Worm (Caenorhabditis elegans) whole organism, late embryonic: Measurements from ENCODE around the gene F35C11.6.

Experiments used
- C08G9.2 ChIP-seq: sonication (generic microtip); optimal IDR thresholded peaks from 2 replicates; lab custom pipeline; 2016; ENCODE audit warnings: mild to moderate bottlenecking, missing genetic modification characterization, moderate library complexity, missing compliant biosample characterization
- C38D4.7 ChIP-seq: fragments of 200-800 bp; sonication (Bioruptor generic); optimal IDR thresholded peaks from 2 replicates; lab custom pipeline; 2018; ENCODE audit warnings: mild to moderate bottlenecking, missing genetic modification characterization, moderate library complexity, missing compliant biosample characterization
- F13H6.1 ChIP-seq: sonication (generic microtip); optimal IDR thresholded peaks from 2 replicates; lab custom pipeline; 2016; ENCODE audit warnings: missing genetic modification characterization, missing compliant biosample characterization
- K02D7.2 ChIP-seq: sonication (generic microtip); optimal IDR thresholded peaks from 2 replicates; lab custom pipeline; 2017; ENCODE audit warnings: mild to moderate bottlenecking, missing genetic modification characterization, missing compliant biosample characterization
- Y22D7AL.16 ChIP-seq: sonication (generic microtip); optimal IDR thresholded peaks from 2 replicates; lab custom pipeline; 2016; ENCODE audit warnings: missing genetic modification characterization, missing compliant biosample characterization
- ama-1 ChIP-seq: fragments of 150-350 bp; optimal IDR thresholded peaks from 2 replicates; lab custom pipeline; 2014
- ceh-2 ChIP-seq: sonication (generic microtip); optimal IDR thresholded peaks from 2 replicates; lab custom pipeline; 2016; ENCODE audit warnings: missing genotype, missing genetic modification characterization, missing compliant biosample characterization
- ceh-22 ChIP-seq: sonication (generic microtip); optimal IDR thresholded peaks from 2 replicates; lab custom pipeline; 2017; ENCODE audit warnings: missing biosample characterization, missing genetic modification characterization
- ceh-31 ChIP-seq: sonication (generic microtip); optimal IDR thresholded peaks from 2 replicates; lab custom pipeline; 2016; ENCODE audit warnings: missing genetic modification characterization, missing compliant biosample characterization
- ceh-45 ChIP-seq: fragments of 200-800 bp; sonication (Bioruptor generic); IDR thresholded peaks from 2 replicates; pipeline ENCODE4 v1.3.6; 2022; ENCODE audit warnings: missing genetic modification reagents, missing genetic modification characterization, missing compliant biosample characterization
- ceh-48 ChIP-seq: sonication (generic microtip); optimal IDR thresholded peaks from 2 replicates; lab custom pipeline; 2016; ENCODE audit warnings: missing genetic modification characterization, inconsistent platforms, missing compliant biosample characterization
- ceh-9 ChIP-seq: sonication (generic microtip); optimal IDR thresholded peaks from 2 replicates; lab custom pipeline; 2016; ENCODE audit warnings: mild to moderate bottlenecking, missing genetic modification characterization, inconsistent platforms, missing compliant biosample characterization
- che-1 ChIP-seq: sonication (generic microtip); optimal IDR thresholded peaks from 2 replicates; lab custom pipeline; 2016; ENCODE audit warnings: mild to moderate bottlenecking, missing genetic modification characterization, missing compliant biosample characterization
- dmd-4 ChIP-seq: sonication (generic microtip); optimal IDR thresholded peaks from 2 replicates; lab custom pipeline; 2016; ENCODE audit warnings: borderline replicate concordance, missing genetic modification characterization, missing compliant biosample characterization
- elt-2 ChIP-seq: sonication (generic microtip); optimal IDR thresholded peaks from 2 replicates; lab custom pipeline; 2016; ENCODE audit warnings: missing genetic modification reagents, missing genetic modification characterization, missing compliant biosample characterization
- elt-4 ChIP-seq: sonication (generic microtip); optimal IDR thresholded peaks from 2 replicates; lab custom pipeline; 2016; ENCODE audit warnings: missing genetic modification characterization, missing compliant biosample characterization
- ets-4 ChIP-seq: sonication (generic microtip); optimal IDR thresholded peaks from 2 replicates; lab custom pipeline; 2016; ENCODE audit warnings: missing genetic modification characterization, missing compliant biosample characterization
- eyg-1 ChIP-seq: sonication (generic microtip); optimal IDR thresholded peaks from 2 replicates; lab custom pipeline; 2016; ENCODE audit warnings: missing genotype, missing genetic modification characterization, missing compliant biosample characterization
- fax-1 ChIP-seq: sonication (generic microtip); optimal IDR thresholded peaks from 2 replicates; lab custom pipeline; 2016; ENCODE audit warnings: missing genotype, missing genetic modification characterization, missing compliant biosample characterization
- fkh-10 ChIP-seq: fragments of 150-350 bp; optimal IDR thresholded peaks from 2 replicates; lab custom pipeline; 2014; ENCODE audit warnings: missing biosample characterization, missing genetic modification reagents, missing genetic modification characterization
- hlh-30 ChIP-seq: sonication (generic microtip); optimal IDR thresholded peaks from 2 replicates; lab custom pipeline; 2017; ENCODE audit warnings: antibody characterized with exemption, missing genetic modification characterization, missing compliant biosample characterization; ENCODE audit not compliant: insufficient read depth
- madf-2 ChIP-seq: sonication (generic microtip); optimal IDR thresholded peaks from 2 replicates; lab custom pipeline; 2017; ENCODE audit warnings: missing genetic modification characterization, missing compliant biosample characterization
- nhr-11 ChIP-seq: fragments of 150-350 bp; optimal IDR thresholded peaks from 2 replicates; lab custom pipeline; 2014; ENCODE audit warnings: missing biosample characterization, missing genetic modification characterization
- nhr-232 ChIP-seq: sonication (generic microtip); optimal IDR thresholded peaks from 2 replicates; lab custom pipeline; 2016; ENCODE audit warnings: missing genetic modification characterization, missing compliant biosample characterization
- pat-9 ChIP-seq: fragments of 200-800 bp; sonication (Bioruptor generic); optimal IDR thresholded peaks from 2 replicates; lab custom pipeline; 2018; ENCODE audit warnings: mild to moderate bottlenecking, missing genetic modification characterization, moderate library complexity, missing compliant biosample characterization
- pha-2 ChIP-seq: sonication (generic microtip); optimal IDR thresholded peaks from 2 replicates; lab custom pipeline; 2017; ENCODE audit warnings: mild to moderate bottlenecking, missing genetic modification characterization, missing compliant biosample characterization
- pha-4 ChIP-seq: fragments of 150-350 bp; optimal IDR thresholded peaks from 2 replicates; lab custom pipeline; 2018; ENCODE audit warnings: missing biosample characterization, missing genetic modification reagents, missing genetic modification characterization
- pqm-1 ChIP-seq: sonication (generic microtip); optimal IDR thresholded peaks from 2 replicates; lab custom pipeline; 2016; ENCODE audit warnings: missing genetic modification characterization, missing compliant biosample characterization
- syd-9 ChIP-seq: sonication (generic microtip); optimal IDR thresholded peaks from 2 replicates; lab custom pipeline; 2016; ENCODE audit warnings: mild to moderate bottlenecking, missing genetic modification characterization, moderate library complexity, missing compliant biosample characterization
- tbx-7 ChIP-seq: sonication (generic microtip); optimal IDR thresholded peaks from 2 replicates; lab custom pipeline; 2016; ENCODE audit warnings: missing genotype, missing genetic modification characterization, missing compliant biosample characterization
- ttx-3 ChIP-seq: sonication (generic microtip); optimal IDR thresholded peaks from 2 replicates; lab custom pipeline; 2016; ENCODE audit warnings: missing genetic modification reagents, missing genetic modification characterization, missing compliant biosample characterization
- unc-3 ChIP-seq, 2 experiments: fragments of 200-800 bp in 1 of 2; sonication (Bioruptor generic) in 1 of 2; sonication (generic microtip) in 1 of 2; conservative IDR thresholded peaks in 1 of 2; optimal IDR thresholded peaks in 1 of 2; 2 replicates each; pipeline versions ENCODE4 v1.3.6 to Lab custom; 2016 to 2022; ENCODE audit warnings: missing compliant biosample characterization in 2 of 2, missing genetic modification characterization in 2 of 2, missing genetic modification reagents in 1 of 2
- unc-55 ChIP-seq: sonication (generic microtip); optimal IDR thresholded peaks from 2 replicates; lab custom pipeline; 2017; ENCODE audit warnings: missing biosample characterization, missing genetic modification reagents, missing genetic modification characterization
- unc-86 ChIP-seq: sonication (generic microtip); optimal IDR thresholded peaks from 2 replicates; lab custom pipeline; 2016; ENCODE audit warnings: missing genetic modification characterization, missing compliant biosample characterization
- ztf-16 ChIP-seq: sonication (generic microtip); optimal IDR thresholded peaks from 2 replicates; lab custom pipeline; 2017; ENCODE audit warnings: missing genetic modification characterization, missing compliant biosample characterization

Gene F35C11.6

DNA sequence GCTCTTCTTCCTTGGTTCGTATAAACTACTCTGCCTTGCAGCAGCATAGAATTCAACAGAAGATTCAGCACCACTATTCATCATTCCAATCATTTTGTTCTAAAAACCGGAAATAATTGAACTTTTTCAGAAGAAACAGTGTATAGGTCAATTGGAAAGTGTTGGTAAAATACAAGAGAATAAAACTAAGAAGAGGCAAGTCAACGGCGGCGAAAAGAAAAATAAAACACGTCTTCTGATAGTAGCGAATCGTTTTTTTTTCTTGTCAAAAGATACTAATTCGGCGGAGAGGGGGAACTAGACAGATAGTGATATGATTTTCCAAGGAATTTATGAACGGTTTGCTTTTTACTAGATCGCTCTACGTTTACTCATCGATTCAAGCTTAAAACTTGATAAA lies at the start of gene F35C11.6:
TSS of gene F35C11.6 (minus strand) at position 101 of the 400 bp plus-strand sequence.
- TF ChIP-seq dmd-4 (tag; lab: Kevin White, UChicago): no peak
- TF ChIP-seq C38D4.7 (GFP tag; lab: Kevin White, UChicago): no peak
- TF ChIP-seq pqm-1 (tag; lab: Kevin White, UChicago): no peak
- TF ChIP-seq pha-2: no peak
- TF ChIP-seq elt-4 (tag; lab: Kevin White, UChicago): no peak
- TF ChIP-seq Y22D7AL.16 (tag; lab: Kevin White, UChicago): no peak

DNA sequence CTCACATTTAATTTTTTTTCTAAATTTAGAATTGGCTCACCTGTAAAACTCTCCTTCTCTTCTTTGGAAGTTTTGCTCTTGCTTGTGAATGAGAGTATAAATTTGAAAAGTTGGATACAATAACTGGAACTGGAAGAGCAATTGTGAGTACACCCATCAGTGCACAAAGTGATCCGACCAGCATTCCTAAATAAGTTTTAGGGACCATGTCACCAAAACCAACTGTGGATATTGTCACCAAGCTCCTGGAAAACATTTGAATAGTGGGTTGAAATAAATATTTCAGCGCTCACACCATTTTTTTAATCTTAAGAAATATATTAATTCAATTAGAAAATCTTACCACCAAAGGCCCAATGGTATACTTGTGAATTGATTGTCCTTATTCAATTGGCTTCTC lies 49.4 kb upstream of the F35C11.6 start:
- no peak for TF ChIP-seq che-1
- no peak for TF ChIP-seq pat-9
- TF ChIP-seq fax-1: no peak
- TF ChIP-seq ceh-45 (GFP tag; lab: Robert Waterston, UW): no peak
- TF ChIP-seq madf-2 (tag; lab: Kevin White, UChicago): no peak
- TF ChIP-seq nhr-232 (tag; lab: Kevin White, UChicago): no peak
- no peak for TF ChIP-seq dmd-4 (tag; lab: Kevin White, UChicago)
- TF ChIP-seq Y22D7AL.16 (tag; lab: Kevin White, UChicago): no peak
- no peak for TF ChIP-seq F13H6.1 (tag; lab: Kevin White, UChicago)
- TF ChIP-seq pha-4: no peak
- no peak for TF ChIP-seq ttx-3
- TF ChIP-seq unc-55 (GFP tag; lab: Kevin White, UChicago): no peak
- TF ChIP-seq hlh-30: no peak
- TF ChIP-seq ceh-48 (tag; lab: Kevin White, UChicago): no peak
- no peak for TF ChIP-seq ets-4 (tag; lab: Kevin White, UChicago)
- TF ChIP-seq K02D7.2: no peak
- no peak for TF ChIP-seq unc-86 (tag; lab: Kevin White, UChicago)
- TF ChIP-seq ceh-31 (tag; lab: Kevin White, UChicago): no peak

DNA sequence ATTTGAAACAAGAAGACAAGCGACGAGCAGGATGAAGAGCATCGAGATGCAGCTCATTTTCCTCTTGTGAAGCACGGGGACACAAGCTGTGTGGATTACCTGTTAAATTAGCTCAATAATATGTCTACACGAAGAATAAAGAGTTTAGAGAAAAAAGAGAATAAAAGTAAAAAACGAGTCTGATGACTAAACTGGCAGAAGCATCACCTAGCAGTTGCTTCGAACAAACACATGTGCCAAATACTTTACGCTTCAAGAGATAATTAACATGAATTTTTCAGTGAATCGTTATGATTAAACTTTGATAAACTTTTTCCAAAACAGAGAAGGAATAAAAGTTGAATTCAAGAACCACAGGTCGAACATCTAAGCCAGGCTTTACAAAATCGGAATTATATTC lies 36.4 kb upstream of the F35C11.6 start, which contains the start of gene nlp-55:
TSS of gene nlp-55 (minus strand) at position 101 of the 400 bp plus-strand sequence.
- TF ChIP-seq ceh-9 (no peak), nhr-232 (tag; lab: Kevin White, UChicago) (no peak), fkh-10 (no peak), eyg-1 (tag; lab: Kevin White, UChicago) (no peak), elt-2 (no peak), ttx-3 (no peak), nhr-11 (no peak), madf-2 (tag; lab: Kevin White, UChicago) (no peak), dmd-4 (tag; lab: Kevin White, UChicago) (no peak)

DNA sequence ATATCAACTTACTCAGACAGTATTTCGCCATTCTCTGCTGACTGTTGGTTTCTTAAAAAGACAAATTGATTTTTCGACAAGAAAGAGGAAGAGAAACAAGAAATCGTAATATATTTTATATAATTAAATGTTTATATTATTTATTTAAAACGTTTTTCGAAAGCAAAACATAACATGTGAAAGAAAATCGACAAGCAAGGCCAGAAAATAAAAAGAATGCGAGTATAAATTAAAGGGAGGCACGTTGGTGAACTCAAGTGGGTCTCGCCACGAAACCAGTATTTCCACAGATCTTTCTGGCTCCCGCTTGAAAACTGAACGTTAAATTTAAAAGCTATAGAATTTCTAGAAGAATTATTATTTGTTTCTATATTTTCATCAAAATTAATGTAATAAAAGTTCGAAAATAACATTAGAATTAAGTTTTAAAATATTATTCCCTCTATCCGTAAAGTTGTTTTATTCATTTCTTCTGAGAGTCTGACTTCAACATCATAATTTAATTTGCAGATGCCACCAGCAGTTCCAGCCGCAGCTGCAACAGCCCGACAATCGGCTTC lies 24.3 kb upstream of the F35C11.6 start, which contains the start of the genes nst-1 and cct-4:
TSS of gene nst-1 (minus strand) at position 51 of the 560 bp plus-strand sequence.
TSS of gene cct-4 (plus strand) at position 510 of the 560 bp plus-strand sequence.
- TF ChIP-seq ttx-3 (no peak), syd-9 (tag; lab: Kevin White, UChicago) (no peak), ceh-2 (no peak), ets-4 (tag; lab: Kevin White, UChicago) (no peak), C08G9.2 (no peak), unc-3 (GFP tag; conservative IDR thresholded peaks at IDR 0.05; lab: Robert Waterston, UW) (no peak), unc-3 (tag; optimal IDR thresholded peaks at IDR 0.05; lab: Kevin White, UChicago) (no peak), ama-1 (lab: Kevin White, UChicago) (no peak), ztf-16 (no peak), tbx-7 (tag; lab: Kevin White, UChicago) (no peak), ceh-45 (GFP tag; lab: Robert Waterston, UW) (no peak), ceh-22 (tag; lab: Kevin White, UChicago) (no peak)
